Worm (Caenorhabditis elegans): ENCODE measurements around the gene puf-7.

The puf-7 gene

ce11 chrIV:5519044-5519443, 32.5 kb downstream of the puf-7 start:
- TF ChIP-seq madf-8 (GFP tag; conservative IDR thresholded peaks at IDR 0.05) (no peak), athp-1 (tag; optimal IDR thresholded peaks at IDR 0.05) (no peak), lir-1 (GFP tag; conservative IDR thresholded peaks at IDR 0.05) (no peak), madf-3 (GFP tag; IDR thresholded peaks at IDR 0.05) (no peak), F39B2.1 (GFP tag; IDR thresholded peaks at IDR 0.05) (no peak), rcor-1 (GFP tag; IDR thresholded peaks at IDR 0.05) (no peak), cebp-1 (GFP tag; IDR thresholded peaks at IDR 0.05) (no peak), cebp-1 (tag; optimal IDR thresholded peaks at IDR 0.05) (no peak), aptf-2 (GFP tag; conservative IDR thresholded peaks at IDR 0.05) (no peak)

ce11 chrIV:5526711-5527383, 40.3 kb downstream of the puf-7 start:
- TF ChIP-seq attf-6 (GFP tag; IDR thresholded peaks at IDR 0.05) = no peak
- TF ChIP-seq ama-1 (optimal IDR thresholded peaks at IDR 0.05) = no peak
- TF ChIP-seq ama-1 (GFP tag; optimal IDR thresholded peaks at IDR 0.05) = no peak
- TF ChIP-seq F52B5.7 (tag; optimal IDR thresholded peaks at IDR 0.05) = no peak
- no peak for TF ChIP-seq T26A5.8 (tag; optimal IDR thresholded peaks at IDR 0.05)
- no peak for TF ChIP-seq fkh-3 (tag; optimal IDR thresholded peaks at IDR 0.05)
- TF ChIP-seq lin-26 (GFP tag; IDR thresholded peaks at IDR 0.05) = no peak
- no peak for TF ChIP-seq dox-1 (GFP tag; IDR thresholded peaks at IDR 0.05)
- TF ChIP-seq aptf-2 (GFP tag; conservative IDR thresholded peaks at IDR 0.05) = no peak
- TF ChIP-seq rpc-1 (optimal IDR thresholded peaks at IDR 0.05) = no peak
- no peak for TF ChIP-seq rpc-1 (tag; optimal IDR thresholded peaks at IDR 0.05)
- no peak for TF ChIP-seq sdz-38 (tag; optimal IDR thresholded peaks at IDR 0.05)
- no peak for TF ChIP-seq lsy-27 (tag; optimal IDR thresholded peaks at IDR 0.05; ENCODE audit: borderline replicate concordance, insufficient read depth)

ce11 chrIV:5528285-5528684, 41.8 kb downstream of the puf-7 start, which contains the start of gene unc-5:
Gene unc-5 (minus strand): TSS chrIV:5528338.
- TF ChIP-seq pha-4 (tag; optimal IDR thresholded peaks at IDR 0.05) (no peak), B0336.3 (GFP tag; IDR thresholded peaks at IDR 0.05) (no peak), somi-1 (GFP tag; optimal IDR thresholded peaks at IDR 0.05) (no peak), D2030.7 (GFP tag; IDR thresholded peaks at IDR 0.05) (no peak), athp-1 (tag; optimal IDR thresholded peaks at IDR 0.05) (no peak), sdz-38 (tag; optimal IDR thresholded peaks at IDR 0.05) (no peak), xnd-1 (tag; optimal IDR thresholded peaks at IDR 0.05) (no peak), mel-28 (tag; optimal IDR thresholded peaks at IDR 0.05; ENCODE audit: borderline replicate concordance) (no peak), ceh-40 (GFP tag; IDR thresholded peaks at IDR 0.05) (no peak), gei-17 (GFP tag; optimal IDR thresholded peaks at IDR 0.05) (no peak), lsl-1 (GFP tag; optimal IDR thresholded peaks at IDR 0.05) (no peak), attf-6 (GFP tag; IDR thresholded peaks at IDR 0.05) (no peak), F57C9.4 (tag; optimal IDR thresholded peaks at IDR 0.05) (no peak), nhr-80 (tag; optimal IDR thresholded peaks at IDR 0.05) (no peak), snpc-1.3 (tag; optimal IDR thresholded peaks at IDR 0.05; ENCODE audit: insufficient read depth) (no peak), pbrm-1 (GFP tag; IDR thresholded peaks at IDR 0.05) (no peak), ceh-79 (tag; optimal IDR thresholded peaks at IDR 0.05) (no peak), sptf-2 (GFP tag; optimal IDR thresholded peaks at IDR 0.05) (no peak), zim-3 (tag; optimal IDR thresholded peaks at IDR 0.05) (no peak)

Data from whole organism, young adult.